Worm (Caenorhabditis elegans): Measurements from ENCODE around the gene C12D12.1.

The C12D12.1 gene

DNA sequence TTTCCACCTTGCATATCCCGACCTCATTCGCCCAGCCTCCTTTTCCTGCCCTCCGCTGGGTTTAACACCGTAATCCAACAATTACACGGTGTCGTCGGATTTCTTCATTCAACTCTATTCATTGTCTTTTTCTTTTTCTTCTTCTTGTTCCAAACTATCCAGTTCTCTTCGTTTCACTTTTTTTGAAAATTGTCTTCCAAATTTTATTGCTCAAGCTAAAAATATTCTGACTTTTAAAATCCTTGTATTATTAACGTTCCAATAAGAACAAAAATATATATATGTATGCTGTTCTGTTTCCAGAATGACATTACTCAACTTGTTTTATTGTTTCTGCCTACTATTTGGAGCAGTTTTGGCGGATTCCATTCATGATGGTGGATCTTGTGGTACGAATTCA is 19.1 kb upstream of the C12D12.1 start, which contains the start of gene wrt-6:
Gene wrt-6 (plus strand): TSS at position 301 of the 400 bp plus-strand sequence.
- no peak for TF ChIP-seq ets-7 (tag; optimal IDR thresholded peaks at IDR 0.05)
- TF ChIP-seq sea-1 (GFP tag; conservative IDR thresholded peaks at IDR 0.05), result no peak
- no peak for TF ChIP-seq ceh-36 (tag; optimal IDR thresholded peaks at IDR 0.05)
- no peak for TF ChIP-seq scrt-1 (GFP tag; IDR thresholded peaks at IDR 0.05)
- no peak for TF ChIP-seq tbx-11 (GFP tag; IDR thresholded peaks at IDR 0.05)
- no peak for TF ChIP-seq F13C5.2 (tag; optimal IDR thresholded peaks at IDR 0.05)
- no peak for TF ChIP-seq tbx-37 (GFP tag; conservative IDR thresholded peaks at IDR 0.05)
- no peak for TF ChIP-seq ceh-13 (GFP tag; optimal IDR thresholded peaks at IDR 0.05)
- TF ChIP-seq pes-1 (GFP tag; IDR thresholded peaks at IDR 0.05), result no peak
- no peak for TF ChIP-seq B0310.2 (tag; optimal IDR thresholded peaks at IDR 0.05)
- no peak for TF ChIP-seq ama-1 (optimal IDR thresholded peaks at IDR 0.05)
- no peak for TF ChIP-seq hnd-1 (tag; optimal IDR thresholded peaks at IDR 0.05)
- no peak for TF ChIP-seq aly-1 (tag; optimal IDR thresholded peaks at IDR 0.05)
- TF ChIP-seq flt-1 (GFP tag; IDR thresholded peaks at IDR 0.05), result no peak
- no peak for TF ChIP-seq tra-4 (tag; optimal IDR thresholded peaks at IDR 0.05)
- TF ChIP-seq hmg-4 (GFP tag; optimal IDR thresholded peaks at IDR 0.05), result no peak

DNA sequence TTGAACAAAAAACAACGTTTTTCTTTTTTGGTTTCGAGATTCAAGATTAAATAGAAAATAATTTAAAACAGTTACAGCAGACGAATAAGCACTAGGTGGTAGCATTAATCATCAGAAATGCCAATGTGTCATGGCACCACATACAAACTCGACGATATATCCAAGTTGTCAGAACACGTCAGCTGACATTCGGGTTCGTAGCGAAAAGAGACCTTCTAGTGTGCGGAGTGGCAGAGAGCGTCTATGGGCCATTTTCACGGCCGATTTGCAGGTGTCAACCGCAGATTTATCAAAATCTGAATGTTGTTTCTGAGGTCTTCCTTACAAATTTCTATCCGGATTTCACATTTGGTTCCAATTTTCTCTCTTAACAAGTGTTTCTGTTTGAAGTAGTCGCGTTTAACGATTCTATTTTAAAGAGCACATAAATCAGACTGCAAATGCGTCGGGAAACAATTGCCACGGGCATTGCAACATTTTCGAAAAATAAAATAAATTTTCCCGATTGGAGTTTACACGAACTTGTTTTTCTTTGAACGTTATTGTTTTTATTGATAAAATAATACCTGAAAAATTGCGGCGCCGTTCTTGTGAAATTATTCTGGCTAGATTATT is 10.9 kb upstream of the C12D12.1 start:
- TF ChIP-seq aly-1 (tag; optimal IDR thresholded peaks at IDR 0.05) (no peak), ceh-36 (tag; optimal IDR thresholded peaks at IDR 0.05) (no peak), tra-4 (tag; optimal IDR thresholded peaks at IDR 0.05) (no peak), tbx-11 (GFP tag; IDR thresholded peaks at IDR 0.05) (no peak), scrt-1 (GFP tag; IDR thresholded peaks at IDR 0.05) (no peak), ets-7 (tag; optimal IDR thresholded peaks at IDR 0.05) (no peak), ama-1 (optimal IDR thresholded peaks at IDR 0.05) (no peak), flt-1 (GFP tag; IDR thresholded peaks at IDR 0.05) (no peak), ceh-13 (GFP tag; optimal IDR thresholded peaks at IDR 0.05) (no peak), hnd-1 (tag; optimal IDR thresholded peaks at IDR 0.05) (no peak), sea-1 (GFP tag; conservative IDR thresholded peaks at IDR 0.05) (no peak), B0310.2 (tag; optimal IDR thresholded peaks at IDR 0.05) (no peak), tbx-37 (GFP tag; conservative IDR thresholded peaks at IDR 0.05) (no peak), pes-1 (GFP tag; IDR thresholded peaks at IDR 0.05) (no peak), F13C5.2 (tag; optimal IDR thresholded peaks at IDR 0.05) (no peak), hmg-4 (GFP tag; optimal IDR thresholded peaks at IDR 0.05) (no peak), hmbx-1 (tag; optimal IDR thresholded peaks at IDR 0.05) (no peak)

DNA sequence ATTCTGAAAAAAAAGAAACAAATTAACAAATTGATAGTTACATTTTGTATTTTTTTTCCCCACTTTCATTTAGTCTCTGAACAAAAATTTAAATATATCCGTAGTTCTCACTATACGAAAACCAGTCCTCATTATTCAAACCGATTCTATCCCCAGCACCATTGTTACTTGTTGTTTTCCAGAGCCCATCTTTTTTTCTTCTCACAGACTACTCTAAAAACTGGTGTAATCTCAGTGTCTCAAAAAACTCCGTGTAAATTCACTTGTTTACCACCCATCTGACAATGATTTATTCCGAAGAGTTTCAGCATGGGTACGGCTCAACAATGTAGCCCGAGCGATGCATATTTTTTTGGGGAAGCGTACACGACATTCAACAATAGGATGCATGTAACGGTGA is 10.1 kb upstream of the C12D12.1 start, which contains the start of gene C12D12.3:
Gene C12D12.3 (plus strand): TSS at position 301 of the 400 bp plus-strand sequence.
- no peak for TF ChIP-seq ama-1 (optimal IDR thresholded peaks at IDR 0.05)
- no peak for TF ChIP-seq ceh-13 (GFP tag; optimal IDR thresholded peaks at IDR 0.05)
- no peak for TF ChIP-seq ets-7 (tag; optimal IDR thresholded peaks at IDR 0.05)
- no peak for TF ChIP-seq tbx-11 (GFP tag; IDR thresholded peaks at IDR 0.05)
- TF ChIP-seq scrt-1 (GFP tag; IDR thresholded peaks at IDR 0.05), result no peak
- TF ChIP-seq sea-1 (GFP tag; conservative IDR thresholded peaks at IDR 0.05), result no peak
- TF ChIP-seq flt-1 (GFP tag; IDR thresholded peaks at IDR 0.05), result no peak
- TF ChIP-seq ceh-36 (tag; optimal IDR thresholded peaks at IDR 0.05), result no peak
- TF ChIP-seq F13C5.2 (tag; optimal IDR thresholded peaks at IDR 0.05), result no peak
- TF ChIP-seq pes-1 (GFP tag; IDR thresholded peaks at IDR 0.05), result no peak
- TF ChIP-seq B0310.2 (tag; optimal IDR thresholded peaks at IDR 0.05), result no peak
- no peak for TF ChIP-seq aly-1 (tag; optimal IDR thresholded peaks at IDR 0.05)
- no peak for TF ChIP-seq hnd-1 (tag; optimal IDR thresholded peaks at IDR 0.05)
- TF ChIP-seq tbx-37 (GFP tag; conservative IDR thresholded peaks at IDR 0.05), result no peak

DNA sequence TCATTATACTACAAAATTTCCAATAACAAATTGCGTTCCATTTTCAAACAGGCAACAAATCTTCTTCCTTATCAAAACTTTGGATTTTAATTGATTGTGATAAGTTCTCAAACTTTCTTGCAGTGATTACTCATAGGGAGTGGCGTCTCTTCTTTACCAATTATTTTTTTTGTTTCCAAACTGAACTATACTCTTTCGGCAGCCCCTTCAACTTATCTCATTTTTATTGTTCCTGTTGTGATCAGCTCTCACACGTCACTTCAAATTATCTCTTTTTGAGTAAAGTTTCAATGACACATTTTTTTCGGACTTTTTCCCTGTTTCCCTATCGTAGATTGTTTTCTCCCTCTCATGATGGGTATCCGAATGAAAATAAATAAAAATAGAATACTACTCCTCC is 6.6 kb upstream of the C12D12.1 start:
- TF ChIP-seq tra-4 (tag; optimal IDR thresholded peaks at IDR 0.05) (no peak), ama-1 (optimal IDR thresholded peaks at IDR 0.05) (no peak), B0310.2 (tag; optimal IDR thresholded peaks at IDR 0.05) (no peak), sea-1 (GFP tag; conservative IDR thresholded peaks at IDR 0.05) (no peak), flt-1 (GFP tag; IDR thresholded peaks at IDR 0.05) (no peak), hmbx-1 (tag; optimal IDR thresholded peaks at IDR 0.05) (no peak), ceh-36 (tag; optimal IDR thresholded peaks at IDR 0.05) (no peak), pes-1 (GFP tag; IDR thresholded peaks at IDR 0.05) (no peak), ets-7 (tag; optimal IDR thresholded peaks at IDR 0.05) (no peak), ceh-13 (GFP tag; optimal IDR thresholded peaks at IDR 0.05) (no peak), aly-1 (tag; optimal IDR thresholded peaks at IDR 0.05) (no peak)

DNA sequence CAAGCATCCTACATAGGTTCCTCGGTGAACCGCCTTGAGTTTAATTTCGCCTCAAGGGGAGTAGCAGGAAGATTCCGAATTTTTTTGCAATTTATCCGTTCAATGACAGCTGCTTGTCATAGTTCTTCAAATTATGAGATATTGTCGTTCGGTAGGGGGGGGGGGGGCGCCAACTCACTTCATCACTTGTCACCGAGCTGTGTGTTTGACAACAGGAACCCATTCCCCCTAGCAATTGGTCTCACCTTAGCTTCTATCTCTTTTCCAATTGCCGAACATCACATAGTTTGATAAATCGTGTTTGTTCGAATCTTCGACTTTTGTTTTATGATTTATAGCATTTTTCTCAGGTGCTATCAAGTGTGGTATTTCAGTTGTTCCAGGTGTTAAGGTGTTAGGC is 4.4 kb upstream of the C12D12.1 start:
- TF ChIP-seq ceh-36 (tag; optimal IDR thresholded peaks at IDR 0.05) (no peak), aly-1 (tag; optimal IDR thresholded peaks at IDR 0.05) (no peak), B0310.2 (tag; optimal IDR thresholded peaks at IDR 0.05) (no peak), hnd-1 (tag; optimal IDR thresholded peaks at IDR 0.05) (no peak), ceh-13 (GFP tag; optimal IDR thresholded peaks at IDR 0.05) (no peak), F13C5.2 (tag; optimal IDR thresholded peaks at IDR 0.05) (no peak), flt-1 (GFP tag; IDR thresholded peaks at IDR 0.05) (no peak), hmbx-1 (tag; optimal IDR thresholded peaks at IDR 0.05) (no peak), ets-7 (tag; optimal IDR thresholded peaks at IDR 0.05) (no peak), tra-4 (tag; optimal IDR thresholded peaks at IDR 0.05) (no peak)

DNA sequence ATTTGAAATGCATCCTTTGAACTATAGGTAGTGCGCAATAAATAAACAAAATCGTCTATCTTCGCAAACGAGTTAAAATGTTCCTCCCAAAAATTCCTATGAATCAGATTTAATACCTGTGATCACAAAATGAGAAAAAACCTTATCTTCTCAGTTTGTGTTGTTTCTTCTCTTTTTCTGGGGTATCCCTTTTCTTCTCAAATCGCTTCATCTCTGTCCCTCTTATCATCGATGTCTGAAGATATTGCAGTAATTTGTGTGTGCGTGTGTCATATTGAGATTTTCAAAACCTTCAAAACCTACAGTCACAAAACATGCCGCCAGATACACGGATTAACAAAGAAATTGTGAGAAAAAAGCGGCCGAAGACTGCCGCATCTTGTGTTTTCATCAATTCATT is 3.3 kb upstream of the C12D12.1 start, which contains the start of gene glt-1:
Gene glt-1 (plus strand): TSS at position 251 of the 400 bp plus-strand sequence.
- no peak for TF ChIP-seq tra-4 (tag; optimal IDR thresholded peaks at IDR 0.05)
- no peak for TF ChIP-seq tbx-37 (GFP tag; conservative IDR thresholded peaks at IDR 0.05)
- TF ChIP-seq ceh-13 (GFP tag; optimal IDR thresholded peaks at IDR 0.05), result no peak
- TF ChIP-seq hmg-4 (GFP tag; optimal IDR thresholded peaks at IDR 0.05), result no peak
- no peak for TF ChIP-seq F13C5.2 (tag; optimal IDR thresholded peaks at IDR 0.05)
- TF ChIP-seq sea-1 (GFP tag; conservative IDR thresholded peaks at IDR 0.05), result no peak
- no peak for TF ChIP-seq pes-1 (GFP tag; IDR thresholded peaks at IDR 0.05)
- TF ChIP-seq flt-1 (GFP tag; IDR thresholded peaks at IDR 0.05), result no peak
- no peak for TF ChIP-seq ets-7 (tag; optimal IDR thresholded peaks at IDR 0.05)
- TF ChIP-seq scrt-1 (GFP tag; IDR thresholded peaks at IDR 0.05), result no peak
- no peak for TF ChIP-seq hmbx-1 (tag; optimal IDR thresholded peaks at IDR 0.05)
- TF ChIP-seq ceh-36 (tag; optimal IDR thresholded peaks at IDR 0.05), result no peak
- TF ChIP-seq aly-1 (tag; optimal IDR thresholded peaks at IDR 0.05), result no peak
- TF ChIP-seq hnd-1 (tag; optimal IDR thresholded peaks at IDR 0.05), result no peak

DNA sequence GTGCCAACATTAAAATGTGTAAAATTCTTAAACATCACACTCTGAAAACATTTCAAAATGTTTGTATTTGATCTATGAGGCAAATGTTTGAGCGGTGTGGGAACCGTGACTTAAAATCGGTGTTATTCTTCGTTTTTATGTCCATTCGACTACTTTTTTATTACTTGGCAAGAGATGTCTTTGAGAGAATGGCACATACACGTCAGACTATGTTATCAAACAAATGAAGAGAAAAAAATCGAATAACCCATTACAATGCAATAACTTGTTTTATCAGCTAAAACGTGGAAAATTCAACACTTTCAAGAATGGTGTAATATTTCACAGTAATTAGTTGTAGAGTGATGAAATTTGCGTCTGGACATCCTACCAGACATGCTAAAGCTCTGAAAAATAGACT is 814 bp downstream of the C12D12.1 start:
- TF ChIP-seq ama-1 (optimal IDR thresholded peaks at IDR 0.05), result no peak
